Fruit fly (Drosophila melanogaster) whole organism, embryonic: ENCODE data around the gene CG13053.

Experiments
- Aef1 ChIP-seq: fragments of 200-800 bp; sonication (Bioruptor generic); IDR thresholded peaks from 3 replicates; pipeline ENCODE4 v1.3.6; 2022; ENCODE audit warnings: missing biosample characterization, missing genetic modification characterization
- B-H2 ChIP-seq: fragments of 200-800 bp; sonication (Bioruptor generic); optimal IDR thresholded peaks from 2 replicates; lab custom pipeline; 2018; ENCODE audit warnings: missing biosample characterization, mild to moderate bottlenecking, missing genetic modification characterization
- CG10209 ChIP-seq: fragments of 200-800 bp; sonication (Bioruptor generic); optimal IDR thresholded peaks from 3 replicates; lab custom pipeline; 2017; ENCODE audit warnings: missing biosample characterization, mild to moderate bottlenecking, missing genetic modification characterization, missing genetic modification reagents
- CG10543 ChIP-seq: fragments of 200-800 bp; sonication (Bioruptor generic); optimal IDR thresholded peaks from 3 replicates; lab custom pipeline; 2017; ENCODE audit warnings: missing biosample characterization, mild to moderate bottlenecking, missing genetic modification characterization, moderate library complexity
- CG11247 ChIP-seq: fragments of 200-800 bp; sonication (Bioruptor generic); IDR thresholded peaks from 2 replicates; pipeline ENCODE4 v1.3.6; 2022; ENCODE audit warnings: missing biosample characterization, missing genetic modification characterization
- CG12942 ChIP-seq: fragments of 200-800 bp; sonication (Bioruptor generic); optimal IDR thresholded peaks from 3 replicates; lab custom pipeline; 2016; ENCODE audit warnings: missing biosample characterization, missing genetic modification characterization
- CG14667 ChIP-seq: fragments of 200-800 bp; sonication (Bioruptor generic); IDR thresholded peaks from 2 replicates; pipeline ENCODE4 v1.3.6; 2022; ENCODE audit warnings: missing biosample characterization, missing genetic modification characterization
- CG15479 ChIP-seq: fragments of 200-800 bp; sonication (Bioruptor generic); optimal IDR thresholded peaks from 3 replicates; lab custom pipeline; 2019; ENCODE audit warnings: missing biosample characterization, mild to moderate bottlenecking, missing genetic modification characterization, moderate library complexity
- CG16813 ChIP-seq: fragments of 200-800 bp; sonication (Bioruptor generic); IDR thresholded peaks from 3 replicates; pipeline ENCODE4 v1.3.6; 2022; ENCODE audit warnings: missing biosample characterization, missing genetic modification characterization; ENCODE audit not compliant: partially characterized antibody
- CG17802 ChIP-seq: fragments of 200-800 bp; sonication (Bioruptor generic); optimal IDR thresholded peaks from 2 replicates; lab custom pipeline; 2018; ENCODE audit warnings: missing biosample characterization, mild to moderate bottlenecking, missing genetic modification characterization, moderate library complexity
- CG2875 ChIP-seq: fragments of 200-800 bp; sonication (Bioruptor generic); optimal IDR thresholded peaks from 2 replicates; lab custom pipeline; 2017; ENCODE audit warnings: missing biosample characterization, mild to moderate bottlenecking, missing genetic modification characterization, missing genetic modification reagents
- CG3065 ChIP-seq: fragments of 200-800 bp; sonication (Bioruptor generic); optimal IDR thresholded peaks from 2 replicates; lab custom pipeline; 2016; ENCODE audit warnings: missing biosample characterization, missing genetic modification characterization
- CG31224 ChIP-seq: fragments of 200-800 bp; sonication (Bioruptor generic); IDR thresholded peaks from 2 replicates; pipeline ENCODE4 v1.3.6; 2022; ENCODE audit warnings: missing biosample characterization, missing genetic modification characterization
- CG31441 ChIP-seq: fragments of 200-800 bp; sonication (Bioruptor generic); IDR thresholded peaks from 2 replicates; pipeline ENCODE4 v1.3.6; 2022; ENCODE audit warnings: missing biosample characterization, missing genetic modification characterization
- CG4617 ChIP-seq: fragments of 200-800 bp; sonication (Bioruptor generic); optimal IDR thresholded peaks from 3 replicates; lab custom pipeline; 2016; ENCODE audit warnings: missing biosample characterization, missing genetic modification characterization, borderline replicate concordance
- CG7928 ChIP-seq: fragments of 200-800 bp; sonication (Bioruptor generic); optimal IDR thresholded peaks from 2 replicates; lab custom pipeline; 2017; ENCODE audit warnings: missing biosample characterization, mild to moderate bottlenecking, missing genetic modification characterization
- CTCF ChIP-seq: fragments of 200-800 bp; sonication (Bioruptor generic); optimal IDR thresholded peaks from 2 replicates; lab custom pipeline; 2017; ENCODE audit warnings: missing biosample characterization, mild to moderate bottlenecking, missing genetic modification characterization, moderate library complexity
- CoRest ChIP-seq: fragments of 200-800 bp; sonication (Bioruptor generic); optimal IDR thresholded peaks from 3 replicates; lab custom pipeline; 2018; ENCODE audit warnings: missing biosample characterization, mild to moderate bottlenecking, missing genetic modification characterization, moderate library complexity
- D19B ChIP-seq: fragments of 200-800 bp; sonication (Bioruptor generic); optimal IDR thresholded peaks from 2 replicates; lab custom pipeline; 2017; ENCODE audit warnings: missing biosample characterization, mild to moderate bottlenecking, missing genetic modification characterization
- Deaf1 ChIP-seq: fragments of 200-800 bp; optimal IDR thresholded peaks from 3 replicates; lab custom pipeline; 2019; ENCODE audit warnings: missing biosample characterization, mild to moderate bottlenecking, missing genetic modification characterization, moderate library complexity
- Dip2 ChIP-seq: fragments of 200-800 bp; sonication (Bioruptor generic); IDR thresholded peaks from 2 replicates; pipeline ENCODE4 v1.3.6; 2022; ENCODE audit warnings: missing biosample characterization, missing genetic modification characterization
- Dip3 ChIP-seq: fragments of 200-800 bp; sonication (Bioruptor generic); optimal IDR thresholded peaks from 3 replicates; lab custom pipeline; 2016; ENCODE audit warnings: missing biosample characterization, missing genetic modification characterization
- E2f1 ChIP-seq: fragments of 200-800 bp; sonication (Bioruptor generic); IDR thresholded peaks from 2 replicates; pipeline ENCODE4 v1.3.6; 2022; ENCODE audit warnings: missing biosample characterization, missing genetic modification characterization
- Lpt ChIP-seq: fragments of >200 bp; optimal IDR thresholded peaks from 2 replicates; lab custom pipeline; 2018; ENCODE audit warnings: missing biosample characterization, missing genetic modification characterization
- Mad ChIP-seq: fragments of 200-800 bp; sonication (Bioruptor generic); optimal IDR thresholded peaks from 2 replicates; lab custom pipeline; 2016; ENCODE audit warnings: missing biosample characterization, missing genetic modification characterization
- Myb ChIP-seq: fragments of 200-800 bp; sonication (Bioruptor generic); optimal IDR thresholded peaks from 2 replicates; lab custom pipeline; 2016; ENCODE audit warnings: missing biosample characterization, missing genetic modification characterization
- NFAT ChIP-seq: fragments of 200-800 bp; sonication (Bioruptor generic); IDR thresholded peaks from 2 replicates; pipeline ENCODE4 v1.3.6; 2022; ENCODE audit warnings: missing biosample characterization, missing genetic modification characterization
- Nf-YB ChIP-seq: fragments of 200-800 bp; sonication (Bioruptor generic); optimal IDR thresholded peaks from 3 replicates; lab custom pipeline; 2019; ENCODE audit warnings: missing biosample characterization, mild to moderate bottlenecking, missing genetic modification characterization, moderate library complexity
- Poxn ChIP-seq: fragments of 200-800 bp; sonication (Bioruptor generic); IDR thresholded peaks from 2 replicates; pipeline ENCODE4 v1.3.6; 2022; ENCODE audit warnings: missing biosample characterization, missing genetic modification characterization
- Ptx1 ChIP-seq: fragments of 200-800 bp; sonication (Bioruptor generic); IDR thresholded peaks from 2 replicates; pipeline ENCODE4 v1.3.6; 2022; ENCODE audit warnings: missing biosample characterization, missing genetic modification characterization
- TFAM ChIP-seq: fragments of 200-800 bp; sonication (Bioruptor generic); optimal IDR thresholded peaks from 2 replicates; lab custom pipeline; 2017; ENCODE audit warnings: missing biosample characterization, missing genetic modification characterization, inconsistent platforms
- Taf1 ChIP-seq: fragments of 200-800 bp; sonication (Bioruptor generic); IDR thresholded peaks from 2 replicates; pipeline ENCODE4 v1.3.6; 2022; ENCODE audit warnings: missing biosample characterization, missing genetic modification characterization
- bab2 ChIP-seq: fragments of 200-800 bp; sonication (Bioruptor generic); optimal IDR thresholded peaks from 2 replicates; lab custom pipeline; 2016; ENCODE audit warnings: missing biosample characterization, missing genetic modification characterization
- chinmo ChIP-seq: fragments of 200-800 bp; sonication (Bioruptor generic); IDR thresholded peaks from 4 replicates; pipeline ENCODE4 v1.3.6; 2022; ENCODE audit warnings: missing biosample characterization, missing genetic modification characterization; ENCODE audit not compliant: partially characterized antibody
- dmrt11E ChIP-seq: fragments of 200-800 bp; sonication (Bioruptor generic); optimal IDR thresholded peaks from 3 replicates; lab custom pipeline; 2018; ENCODE audit warnings: missing biosample characterization, mild to moderate bottlenecking, missing genetic modification characterization, moderate library complexity
- emc ChIP-seq: fragments of 200-800 bp; sonication (Bioruptor generic); optimal IDR thresholded peaks from 2 replicates; lab custom pipeline; 2016; ENCODE audit warnings: missing biosample characterization, missing genetic modification characterization
- ewg ChIP-seq: fragments of 200-800 bp; sonication (Bioruptor generic); optimal IDR thresholded peaks from 3 replicates; lab custom pipeline; 2017; ENCODE audit warnings: mild to moderate bottlenecking, missing biosample characterization, missing genetic modification reagents, missing genetic modification characterization
- exex ChIP-seq: fragments of 200-800 bp; sonication (Bioruptor generic); optimal IDR thresholded peaks from 4 replicates; lab custom pipeline; 2018; ENCODE audit warnings: missing biosample characterization, mild to moderate bottlenecking, missing genetic modification characterization, moderate library complexity
- gce ChIP-seq: fragments of 200-800 bp; sonication (Bioruptor generic); IDR thresholded peaks from 3 replicates; pipeline ENCODE4 v1.3.6; 2022; ENCODE audit warnings: missing biosample characterization, missing genetic modification characterization
- kay ChIP-seq: fragments of 200-800 bp; sonication (Bioruptor generic); optimal IDR thresholded peaks from 2 replicates; lab custom pipeline; 2016; ENCODE audit warnings: missing biosample characterization, missing genetic modification characterization
- klu ChIP-seq: fragments of 200-800 bp; sonication (Bioruptor generic); IDR thresholded peaks from 2 replicates; pipeline ENCODE4 v1.3.6; 2022; ENCODE audit warnings: missing biosample characterization, missing genetic modification characterization
- knrl ChIP-seq: fragments of 200-800 bp; sonication (Bioruptor generic); IDR thresholded peaks from 3 replicates; pipeline ENCODE4 v1.3.6; 2022; ENCODE audit warnings: missing biosample characterization, missing genetic modification characterization; ENCODE audit not compliant: partially characterized antibody
- lilli ChIP-seq: fragments of 200-800 bp; sonication (Bioruptor generic); optimal IDR thresholded peaks from 3 replicates; lab custom pipeline; 2016; ENCODE audit warnings: missing biosample characterization, missing genetic modification characterization
- lov ChIP-seq, 2 experiments: fragments of 200-800 bp in 1 of 2; fragments of >200 bp in 1 of 2; sonication (Bioruptor generic) in 1 of 2; IDR thresholded peaks in 1 of 2; optimal IDR thresholded peaks in 1 of 2; 2 replicates in 1 of 2; 3 replicates in 1 of 2; pipeline versions ENCODE4 v1.3.6 to Lab custom; 2017 to 2022; ENCODE audit warnings: missing biosample characterization in 1 of 2, missing genetic modification characterization in 1 of 2
- p53 ChIP-seq: fragments of 200-800 bp; sonication (Bioruptor generic); optimal IDR thresholded peaks from 2 replicates; lab custom pipeline; 2016; ENCODE audit warnings: missing biosample characterization, missing genetic modification characterization
- phol ChIP-seq: fragments of 200-800 bp; sonication (Bioruptor generic); optimal IDR thresholded peaks from 3 replicates; lab custom pipeline; 2018; ENCODE audit warnings: missing biosample characterization, mild to moderate bottlenecking, missing genetic modification characterization, moderate library complexity
- pita ChIP-seq: fragments of 200-800 bp; sonication (Bioruptor generic); optimal IDR thresholded peaks from 2 replicates; lab custom pipeline; 2017; ENCODE audit warnings: missing biosample characterization, mild to moderate bottlenecking, missing genetic modification characterization
- pros ChIP-seq: fragments of 200-800 bp; sonication (Bioruptor generic); optimal IDR thresholded peaks from 3 replicates; lab custom pipeline; 2019; ENCODE audit warnings: missing biosample characterization, mild to moderate bottlenecking, missing genetic modification characterization, moderate library complexity
- tap ChIP-seq: fragments of 200-800 bp; optimal IDR thresholded peaks from 3 replicates; lab custom pipeline; 2019; ENCODE audit warnings: missing biosample characterization, mild to moderate bottlenecking, missing genetic modification characterization, moderate library complexity
- tx ChIP-seq: fragments of 200-800 bp; sonication (Bioruptor generic); optimal IDR thresholded peaks from 2 replicates; lab custom pipeline; 2016; ENCODE audit warnings: missing biosample characterization, missing genetic modification characterization
- vnd ChIP-seq: fragments of 200-800 bp; sonication (Bioruptor generic); IDR thresholded peaks from 3 replicates; pipeline ENCODE4 v1.3.6; 2022; ENCODE audit warnings: missing biosample characterization, missing genetic modification characterization; ENCODE audit not compliant: partially characterized antibody
- z ChIP-seq: fragments of 200-800 bp; sonication (Bioruptor generic); IDR thresholded peaks from 3 replicates; pipeline ENCODE4 v1.3.6; 2022; ENCODE audit warnings: missing biosample characterization, missing genetic modification characterization

Gene CG13053

dm6 chr3L:16231857-16232256, 27.7 kb downstream of the CG13053 start, which contains the start of the genes PDCD-5 and MED10 (continued):
- TF ChIP-seq emc (GFP tag; lab: Kevin White, UChicago) (no peak), dmrt11E (tag; lab: Kevin White, UChicago) (peak; percentile 24), pita (no peak), bab2 (no peak), CG17802 (tag; lab: Kevin White, UChicago) (no peak), klu (no peak), D19B (GFP tag; lab: Kevin White, UChicago) (no peak), CoRest (tag; lab: Kevin White, UChicago) (peak; percentile 47), CG14667 (GFP tag; lab: Robert Waterston, UW) (no peak), Dip3 (no peak), CG11247 (GFP tag; lab: Robert Waterston, UW) (no peak), CG15479 (GFP tag; lab: Kevin White, UChicago) (no peak), CG10543 (no peak), exex (tag; lab: Kevin White, UChicago) (no peak), chinmo (GFP tag; lab: Robert Waterston, UW) (no peak), Poxn (GFP tag; lab: Robert Waterston, UW) (no peak), tx (no peak), CTCF (GFP tag; lab: Kevin White, UChicago) (peak; percentile 54), CG7928 (GFP tag; lab: Kevin White, UChicago) (peak; percentile 97), CG10209 (GFP tag; lab: Kevin White, UChicago) (no peak), phol (peak; percentile 65), CG31441 (GFP tag; lab: Robert Waterston, UW) (no peak), E2f1 (GFP tag; lab: Robert Waterston, UW) (no peak), ewg (no peak), Ptx1 (GFP tag; lab: Robert Waterston, UW) (no peak), Deaf1 (tag; lab: Kevin White, UChicago) (peak; percentile 58), knrl (GFP tag; lab: Robert Waterston, UW) (peak; percentile 30; the same call in 1 of the 3 replicates), B-H2 (GFP tag; lab: Kevin White, UChicago) (no peak), TFAM (no peak), NFAT (GFP tag; lab: Robert Waterston, UW) (no peak), CG4617 (GFP tag; lab: Kevin White, UChicago) (peak; percentile 100), Myb (GFP tag; lab: Kevin White, UChicago) (peak; percentile 33), z (GFP tag; lab: Robert Waterston, UW) (no peak), vnd (no peak), CG16813 (GFP tag; lab: Robert Waterston, UW) (no peak), gce (GFP tag; lab: Robert Waterston, UW) (no peak), CG2875 (no peak), Dip2 (GFP tag; lab: Robert Waterston, UW) (no peak), Taf1 (no peak), pros (no peak), CG12942 (GFP tag; lab: Kevin White, UChicago) (no peak), CG31224 (GFP tag; lab: Robert Waterston, UW) (no peak), Lpt (no peak), lov (optimal IDR thresholded peaks at IDR 0.05; lab: Kevin White, UChicago) (no peak), lov (GFP tag; IDR thresholded peaks at IDR 0.05; lab: Robert Waterston, UW) (no peak), Aef1 (GFP tag; lab: Robert Waterston, UW) (no peak), kay (GFP tag; lab: Kevin White, UChicago) (no peak), lilli (GFP tag; lab: Kevin White, UChicago) (no peak), tap (tag; lab: Kevin White, UChicago) (no peak), Mad (GFP tag; lab: Kevin White, UChicago) (no peak), CG3065 (GFP tag; lab: Kevin White, UChicago) (no peak), Nf-YB (GFP tag; lab: Kevin White, UChicago) (no peak), p53 (no peak)
